Fruit fly (Drosophila melanogaster) whole organism, embryonic: ENCODE measurements around the gene CG10874.

Experiments used
- Bgb ChIP-seq: fragments of 200-800 bp; sonication (Bioruptor generic); IDR thresholded peaks from 2 replicates; pipeline ENCODE4 v1.3.6; 2022; ENCODE audit warnings: missing biosample characterization, missing genetic modification characterization; ENCODE audit not compliant: partially characterized antibody
- CG10209 ChIP-seq: fragments of 200-800 bp; sonication (Bioruptor generic); optimal IDR thresholded peaks from 3 replicates; lab custom pipeline; 2017; ENCODE audit warnings: missing biosample characterization, mild to moderate bottlenecking, missing genetic modification characterization, missing genetic modification reagents
- CG10959 ChIP-seq: fragments of 200-800 bp; sonication (Bioruptor generic); IDR thresholded peaks from 2 replicates; pipeline ENCODE4 v1.3.6; 2022; ENCODE audit warnings: missing biosample characterization, missing genetic modification characterization
- CG11504 ChIP-seq: fragments of 200-800 bp; sonication (Bioruptor generic); optimal IDR thresholded peaks from 3 replicates; lab custom pipeline; 2019; ENCODE audit warnings: missing biosample characterization, mild to moderate bottlenecking, missing genetic modification characterization, moderate library complexity
- CG12942 ChIP-seq: fragments of 200-800 bp; sonication (Bioruptor generic); optimal IDR thresholded peaks from 3 replicates; lab custom pipeline; 2016; ENCODE audit warnings: missing biosample characterization, missing genetic modification characterization
- CG14860 ChIP-seq: fragments of 200-800 bp; sonication (Bioruptor generic); IDR thresholded peaks from 3 replicates; pipeline ENCODE4 v1.3.6; 2022; ENCODE audit warnings: missing biosample characterization, missing genetic modification characterization; ENCODE audit not compliant: partially characterized antibody
- CG16815 ChIP-seq: fragments of 200-800 bp; sonication (Bioruptor generic); optimal IDR thresholded peaks from 3 replicates; lab custom pipeline; 2017; ENCODE audit warnings: missing biosample characterization, mild to moderate bottlenecking, missing genetic modification characterization
- CG17328 ChIP-seq: fragments of 200-800 bp; sonication (Bioruptor generic); IDR thresholded peaks from 2 replicates; pipeline ENCODE4 v1.3.6; 2022; ENCODE audit warnings: missing biosample characterization, missing genetic modification characterization
- CG18011 ChIP-seq: fragments of 200-800 bp; sonication (Bioruptor generic); optimal IDR thresholded peaks from 2 replicates; lab custom pipeline; 2017; ENCODE audit warnings: missing biosample characterization, missing genetic modification characterization, mild to moderate bottlenecking, moderate library complexity, missing genotype
- CG18262 ChIP-seq: fragments of 200-800 bp; optimal IDR thresholded peaks from 3 replicates; lab custom pipeline; 2019; ENCODE audit warnings: missing biosample characterization, mild to moderate bottlenecking, missing genetic modification characterization, moderate library complexity
- CG1832 ChIP-seq: fragments of 200-800 bp; sonication (Bioruptor generic); optimal IDR thresholded peaks from 2 replicates; lab custom pipeline; 2017; ENCODE audit warnings: missing biosample characterization, mild to moderate bottlenecking, missing genetic modification characterization, inconsistent platforms
- CG18476 ChIP-seq: fragments of 200-800 bp; sonication (Bioruptor generic); optimal IDR thresholded peaks from 2 replicates; lab custom pipeline; 2016; ENCODE audit warnings: missing biosample characterization, mild to moderate bottlenecking, missing genetic modification characterization
- CG18599 ChIP-seq: fragments of 200-800 bp; sonication (Bioruptor generic); optimal IDR thresholded peaks from 3 replicates; lab custom pipeline; 2017; ENCODE audit warnings: missing biosample characterization, missing genetic modification characterization, mild to moderate bottlenecking, moderate library complexity, missing genetic modification reagents
- CG2199 ChIP-seq: fragments of 200-800 bp; sonication (Bioruptor generic); IDR thresholded peaks from 3 replicates; pipeline ENCODE4 v1.3.6; 2022; ENCODE audit warnings: missing biosample characterization, missing genetic modification characterization
- CG2202 ChIP-seq: fragments of 200-800 bp; sonication (Bioruptor generic); optimal IDR thresholded peaks from 2 replicates; lab custom pipeline; 2018; ENCODE audit warnings: missing biosample characterization, mild to moderate bottlenecking, missing genetic modification characterization
- CG4282 ChIP-seq: fragments of 200-800 bp; sonication (Bioruptor generic); optimal IDR thresholded peaks from 2 replicates; lab custom pipeline; 2016; ENCODE audit warnings: missing biosample characterization, missing genetic modification characterization
- CG6791 ChIP-seq: fragments of 200-800 bp; sonication (Bioruptor generic); IDR thresholded peaks from 3 replicates; pipeline ENCODE4 v1.3.6; 2022; ENCODE audit warnings: missing biosample characterization, missing genetic modification characterization; ENCODE audit not compliant: partially characterized antibody
- CG7963 ChIP-seq: fragments of 200-800 bp; sonication (Bioruptor generic); IDR thresholded peaks from 3 replicates; pipeline ENCODE4 v1.3.6; 2022; ENCODE audit warnings: missing biosample characterization, missing genetic modification characterization; ENCODE audit not compliant: partially characterized antibody
- CG8765 ChIP-seq: fragments of 200-800 bp; sonication (Bioruptor generic); IDR thresholded peaks from 2 replicates; pipeline ENCODE4 v1.3.6; 2022; ENCODE audit warnings: missing biosample characterization, missing genetic modification characterization
- Chrac-16 ChIP-seq: fragments of 200-800 bp; sonication (Bioruptor generic); optimal IDR thresholded peaks from 3 replicates; lab custom pipeline; 2016; ENCODE audit warnings: missing biosample characterization, missing genetic modification characterization
- HHEX ChIP-seq: fragments of 200-800 bp; sonication (Bioruptor generic); optimal IDR thresholded peaks from 3 replicates; lab custom pipeline; 2017; ENCODE audit warnings: missing biosample characterization, mild to moderate bottlenecking, missing genetic modification characterization, missing genetic modification reagents
- Hey ChIP-seq: fragments of 200-800 bp; sonication (Bioruptor generic); optimal IDR thresholded peaks from 3 replicates; lab custom pipeline; 2018; ENCODE audit warnings: missing biosample characterization, mild to moderate bottlenecking, missing genetic modification characterization
- MESR4 ChIP-seq: fragments of 200-800 bp; sonication (Bioruptor generic); optimal IDR thresholded peaks from 2 replicates; lab custom pipeline; 2018; ENCODE audit warnings: missing biosample characterization, mild to moderate bottlenecking, missing genetic modification characterization, moderate library complexity
- MTF-1 ChIP-seq: fragments of 200-800 bp; sonication (Bioruptor generic); optimal IDR thresholded peaks from 2 replicates; lab custom pipeline; 2018; ENCODE audit warnings: missing biosample characterization, mild to moderate bottlenecking, missing genetic modification characterization, borderline replicate concordance
- NC2β ChIP-seq: fragments of 200-800 bp; sonication (Bioruptor generic); optimal IDR thresholded peaks from 2 replicates; lab custom pipeline; 2016; ENCODE audit warnings: missing biosample characterization, missing genetic modification characterization
- Nf-YA ChIP-seq: fragments of 200-800 bp; sonication (Bioruptor generic); IDR thresholded peaks from 2 replicates; pipeline ENCODE4 v1.3.6; 2022; ENCODE audit warnings: missing biosample characterization, missing genetic modification characterization
- Ptx1 ChIP-seq: fragments of 200-800 bp; sonication (Bioruptor generic); IDR thresholded peaks from 2 replicates; pipeline ENCODE4 v1.3.6; 2022; ENCODE audit warnings: missing biosample characterization, missing genetic modification characterization
- Ravus ChIP-seq: fragments of 200-800 bp; sonication (Bioruptor generic); IDR thresholded peaks from 2 replicates; pipeline ENCODE4 v1.3.6; 2022; ENCODE audit warnings: missing biosample characterization, missing genetic modification characterization
- Stat92E ChIP-seq, 3 experiments: fragments of >200 bp in 2 of 3; fragments of 200-800 bp in 1 of 3; sonication (Bioruptor generic) in 1 of 3; optimal IDR thresholded peaks; 2 replicates each; lab custom pipeline; 2017 to 2019; ENCODE audit warnings: missing biosample characterization in 3 of 3, missing genetic modification characterization in 3 of 3, mild to moderate bottlenecking in 1 of 3, moderate library complexity in 1 of 3
- Taf1 ChIP-seq: fragments of 200-800 bp; sonication (Bioruptor generic); IDR thresholded peaks from 2 replicates; pipeline ENCODE4 v1.3.6; 2022; ENCODE audit warnings: missing biosample characterization, missing genetic modification characterization
- Vsx1 ChIP-seq: fragments of 200-800 bp; sonication (Bioruptor generic); optimal IDR thresholded peaks from 2 replicates; lab custom pipeline; 2017; ENCODE audit warnings: missing biosample characterization, mild to moderate bottlenecking, missing genetic modification characterization, missing genetic modification reagents
- Xbp1 ChIP-seq: fragments of 200-800 bp; sonication (Bioruptor generic); optimal IDR thresholded peaks from 3 replicates; lab custom pipeline; 2016; ENCODE audit warnings: missing biosample characterization, mild to moderate bottlenecking, missing genetic modification characterization
- btn ChIP-seq: fragments of 200-800 bp; sonication (Bioruptor generic); optimal IDR thresholded peaks from 2 replicates; lab custom pipeline; 2016; ENCODE audit warnings: missing biosample characterization, missing genetic modification characterization
- croc ChIP-seq: fragments of 200-800 bp; sonication (Bioruptor generic); conservative IDR thresholded peaks from 3 replicates; pipeline ENCODE4 v1.3.6; 2022; ENCODE audit warnings: missing biosample characterization, missing genetic modification characterization
- dysf ChIP-seq: fragments of 200-800 bp; sonication (Bioruptor generic); IDR thresholded peaks from 3 replicates; pipeline ENCODE4 v1.3.6; 2022; ENCODE audit warnings: missing biosample characterization, missing genetic modification characterization
- ems ChIP-seq: fragments of 200-800 bp; sonication (Bioruptor generic); optimal IDR thresholded peaks from 3 replicates; lab custom pipeline; 2016; ENCODE audit warnings: missing biosample characterization, missing genetic modification characterization
- esg ChIP-seq: fragments of 200-800 bp; sonication (Bioruptor generic); conservative IDR thresholded peaks from 2 replicates; pipeline ENCODE4 v1.3.6; 2022; ENCODE audit warnings: missing biosample characterization, missing genetic modification characterization
- jigr1 ChIP-seq: fragments of 200-800 bp; sonication (Bioruptor generic); IDR thresholded peaks from 3 replicates; pipeline ENCODE4 v1.3.6; 2022; ENCODE audit warnings: missing biosample characterization, missing genetic modification characterization
- jumu ChIP-seq: fragments of 200-800 bp; sonication (Bioruptor generic); optimal IDR thresholded peaks from 3 replicates; lab custom pipeline; 2016; ENCODE audit warnings: missing biosample characterization, missing genetic modification characterization
- lov ChIP-seq, 2 experiments: fragments of 200-800 bp in 1 of 2; fragments of >200 bp in 1 of 2; sonication (Bioruptor generic) in 1 of 2; IDR thresholded peaks in 1 of 2; optimal IDR thresholded peaks in 1 of 2; 2 replicates in 1 of 2; 3 replicates in 1 of 2; pipeline versions ENCODE4 v1.3.6 to Lab custom; 2017 to 2022; ENCODE audit warnings: missing biosample characterization in 1 of 2, missing genetic modification characterization in 1 of 2
- nerfin-2 ChIP-seq: fragments of 200-800 bp; sonication (Bioruptor generic); IDR thresholded peaks from 2 replicates; pipeline ENCODE4 v1.3.6; 2022; ENCODE audit warnings: missing biosample characterization, missing genetic modification characterization; ENCODE audit not compliant: partially characterized antibody
- pho ChIP-seq: fragments of 200-800 bp; sonication (Bioruptor generic); optimal IDR thresholded peaks from 2 replicates; lab custom pipeline; 2016; ENCODE audit warnings: missing biosample characterization, missing genetic modification characterization
- salm ChIP-seq: fragments of 200-800 bp; sonication (Bioruptor generic); optimal IDR thresholded peaks from 2 replicates; lab custom pipeline; 2018; ENCODE audit warnings: missing biosample characterization, mild to moderate bottlenecking, missing genetic modification characterization
- scrt ChIP-seq: fragments of 200-800 bp; sonication (Bioruptor generic); optimal IDR thresholded peaks from 2 replicates; lab custom pipeline; 2018; ENCODE audit warnings: missing biosample characterization, mild to moderate bottlenecking, missing genetic modification characterization, moderate library complexity
- sens ChIP-seq: fragments of 200-800 bp; sonication (Bioruptor generic); peaks from one replicate; lab custom pipeline; 2016; ENCODE audit warnings: missing biosample characterization, missing genetic modification characterization
- shn ChIP-seq: fragments of 200-800 bp; sonication (Bioruptor generic); optimal IDR thresholded peaks from 3 replicates; lab custom pipeline; 2016; ENCODE audit warnings: missing biosample characterization, missing genetic modification characterization
- sisA ChIP-seq: fragments of 200-800 bp; sonication (Bioruptor generic); IDR thresholded peaks from 2 replicates; pipeline ENCODE4 v1.3.6; 2022; ENCODE audit warnings: missing biosample characterization, missing genetic modification characterization
- wdn ChIP-seq: fragments of 200-800 bp; sonication (Bioruptor generic); IDR thresholded peaks from 2 replicates; pipeline ENCODE4 v1.3.6; 2022; ENCODE audit warnings: missing biosample characterization, missing genetic modification characterization
- yki ChIP-seq: fragments of >200 bp; optimal IDR thresholded peaks from 3 replicates; lab custom pipeline; 2018
- zen2 ChIP-seq: fragments of 200-800 bp; sonication (Bioruptor generic); IDR thresholded peaks from 3 replicates; pipeline ENCODE4 v1.3.6; 2022; ENCODE audit warnings: missing biosample characterization, missing genetic modification characterization; ENCODE audit not compliant: partially characterized antibody

Gene CG10874

DNA sequence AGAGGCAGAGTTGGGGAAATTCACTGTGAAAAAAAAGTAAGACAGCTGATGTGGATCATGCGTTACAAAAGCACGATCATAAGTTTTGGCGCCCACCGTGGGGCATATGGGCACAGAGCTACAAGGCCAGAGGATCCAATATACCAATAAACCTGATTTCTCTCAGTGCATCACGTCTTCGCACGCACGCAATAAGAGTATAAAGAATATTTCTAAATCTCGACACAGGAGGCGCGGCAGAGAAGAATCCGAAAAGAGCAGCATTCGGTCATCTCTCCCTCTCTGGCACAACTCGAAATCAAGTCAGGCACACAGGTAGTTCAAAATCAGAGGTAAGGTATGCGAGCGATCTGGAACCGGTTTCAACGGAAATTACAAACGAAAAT lies 28.6 kb downstream of the CG10874 start (continued):
- TF ChIP-seq CG4282 (GFP tag; lab: Kevin White, UChicago), result peak; percentile 58
- TF ChIP-seq zen2 (GFP tag; lab: Robert Waterston, UW), result no peak
- TF ChIP-seq Xbp1, result peak; percentile 85
- peak; percentile 96 for TF ChIP-seq CG17328
- TF ChIP-seq CG10209, result peak; percentile 89
- TF ChIP-seq CG18599 (GFP tag; lab: Kevin White, UChicago), result peak; percentile 84
- TF ChIP-seq Taf1 (GFP tag; lab: Robert Waterston, UW), result peak; percentile 82
- TF ChIP-seq HHEX (GFP tag; lab: Kevin White, UChicago), result peak; percentile 80
- TF ChIP-seq CG2199, result peak; percentile 95
- peak; percentile 91 for TF ChIP-seq dysf (GFP tag; lab: Robert Waterston, UW)
- TF ChIP-seq Bgb (GFP tag; lab: Robert Waterston, UW), result 0 out of 2 replicates have a peak, but pooled peaks have one; percentile 14
- TF ChIP-seq MESR4 (GFP tag; lab: Kevin White, UChicago), result peak; percentile 34
- peak; percentile 44 for TF ChIP-seq CG1832
- peak; percentile 85 for TF ChIP-seq salm (tag; lab: Kevin White, UChicago)
- TF ChIP-seq Ravus, result peak; percentile 50
- TF ChIP-seq shn (GFP tag; lab: Kevin White, UChicago), result peak; percentile 89
- TF ChIP-seq btn, result peak; percentile 91
- TF ChIP-seq ems (GFP tag; lab: Kevin White, UChicago), result peak; percentile 85
- TF ChIP-seq CG18011 (GFP tag; lab: Kevin White, UChicago), result peak; percentile 40
- peak; percentile 98 for TF ChIP-seq CG10959
- peak; percentile 94 for TF ChIP-seq sisA
- peak; percentile 78 for TF ChIP-seq wdn (GFP tag; lab: Robert Waterston, UW)
- no peak for TF ChIP-seq CG7963 (GFP tag; lab: Robert Waterston, UW)
- peak; percentile 44 for TF ChIP-seq Hey
- peak; percentile 85 for TF ChIP-seq CG18476 (GFP tag; lab: Kevin White, UChicago)
- TF ChIP-seq CG14860 (GFP tag; lab: Robert Waterston, UW), result no peak
- TF ChIP-seq Chrac-16, result peak; percentile 83
- peak; percentile 97 for TF ChIP-seq jumu (GFP tag; lab: Kevin White, UChicago)
- peak; percentile 81 for TF ChIP-seq pho (GFP tag; lab: Kevin White, UChicago)
- TF ChIP-seq jigr1 (GFP tag; lab: Robert Waterston, UW), result peak; percentile 77; the same call in 2 of the 3 replicates
- TF ChIP-seq Stat92E (GFP tag; optimal IDR thresholded peaks at IDR 0.05; lab: Kevin White, UChicago), result peak in 1 of 3 experiments; percentile 81
- peak; percentile 89 for TF ChIP-seq CG2202 (tag; lab: Kevin White, UChicago)
- peak; percentile 96 for TF ChIP-seq CG16815
- peak; percentile 93 for TF ChIP-seq CG18262 (tag; lab: Kevin White, UChicago)
- TF ChIP-seq yki (lab: Kevin White, UChicago), result no peak
- peak; percentile 92 for TF ChIP-seq croc (GFP tag; lab: Robert Waterston, UW)
- TF ChIP-seq Nf-YA, result peak; percentile 88
- peak; percentile 73 for TF ChIP-seq Vsx1 (GFP tag; lab: Kevin White, UChicago)
- 0 out of 3 replicates have a peak, but pooled peaks have one; percentile 14 for TF ChIP-seq CG6791 (GFP tag; lab: Robert Waterston, UW)
- peak; percentile 89 for TF ChIP-seq Ptx1 (GFP tag; lab: Robert Waterston, UW)
- peak; percentile 60 for TF ChIP-seq scrt (GFP tag; lab: Kevin White, UChicago)
- peak; percentile 85 for TF ChIP-seq esg (GFP tag; lab: Robert Waterston, UW)
- TF ChIP-seq sens (GFP tag; lab: Kevin White, UChicago), result peak; percentile 100
- TF ChIP-seq CG12942 (GFP tag; lab: Kevin White, UChicago), result peak; percentile 81
- TF ChIP-seq lov (optimal IDR thresholded peaks at IDR 0.05; lab: Kevin White, UChicago), result no peak
- TF ChIP-seq lov (GFP tag; IDR thresholded peaks at IDR 0.05; lab: Robert Waterston, UW), result peak; percentile 97
- TF ChIP-seq nerfin-2 (GFP tag; lab: Robert Waterston, UW), result no peak
- peak; percentile 83 for TF ChIP-seq NC2β
- TF ChIP-seq MTF-1 (GFP tag; lab: Kevin White, UChicago), result peak; percentile 77
- peak; percentile 84 for TF ChIP-seq CG11504
- TF ChIP-seq CG8765, result peak; percentile 97
